Fruit fly (Drosophila melanogaster): ENCODE data around the gene CG14966.

dm6 chr3L:3197464-3197863 is at the start of gene CG14966:
- TF ChIP-seq pan (optimal IDR thresholded peaks at IDR 0.05) (no peak), CG8478 (optimal IDR thresholded peaks at IDR 0.05) (no peak), psq (optimal IDR thresholded peaks at IDR 0.05) (no peak), EcR (GFP tag; optimal IDR thresholded peaks at IDR 0.05) (no peak), Dll (optimal IDR thresholded peaks at IDR 0.05) (no peak)
